Fruit fly (Drosophila melanogaster): ENCODE measurements around the gene hid.

hid gene

dm6 chr3L:18148418-18148973 is 36.9 kb downstream of the hid start, which contains the start of gene CG7330 (continued):
- no peak for TF ChIP-seq CG17912 (GFP tag; optimal IDR thresholded peaks at IDR 0.05)
- TF ChIP-seq odd (GFP tag; optimal IDR thresholded peaks at IDR 0.05): peak; percentile 94
- TF ChIP-seq pros (GFP tag; optimal IDR thresholded peaks at IDR 0.05): no peak
- TF ChIP-seq sima (GFP tag; optimal IDR thresholded peaks at IDR 0.05): no peak
- peak; percentile 94 for TF ChIP-seq dysf (GFP tag; IDR thresholded peaks at IDR 0.05)
- TF ChIP-seq CG13775 (GFP tag; optimal IDR thresholded peaks at IDR 0.05): peak; percentile 83
- no peak for TF ChIP-seq HLHmδ (GFP tag; optimal IDR thresholded peaks at IDR 0.05)
- peak; percentile 10 for TF ChIP-seq CG7786 (GFP tag; optimal IDR thresholded peaks at IDR 0.05)
- TF ChIP-seq CG6683 (GFP tag; optimal IDR thresholded peaks at IDR 0.05): peak; percentile 86
- TF ChIP-seq crp (GFP tag; optimal IDR thresholded peaks at IDR 0.05): peak in 1 of 2 experiments; percentile 55
- no peak for TF ChIP-seq CG2202 (tag; optimal IDR thresholded peaks at IDR 0.05)
- peak; percentile 74 for TF ChIP-seq Xrp1 (GFP tag; IDR thresholded peaks at IDR 0.05)
- TF ChIP-seq sim (GFP tag; IDR thresholded peaks at IDR 0.05): 0 out of 2 replicates have a peak, but pooled peaks have one; percentile 40
- TF ChIP-seq sug (tag; optimal IDR thresholded peaks at IDR 0.05): peak; percentile 88
- no peak for TF ChIP-seq hth (optimal IDR thresholded peaks at IDR 0.05)
- no peak for TF ChIP-seq knrl (GFP tag; IDR thresholded peaks at IDR 0.05; ENCODE audit: partially characterized antibody)
- no peak for TF ChIP-seq CG10565 (GFP tag; optimal IDR thresholded peaks at IDR 0.05)
- peak; percentile 82 for TF ChIP-seq CG10979 (tag; optimal IDR thresholded peaks at IDR 0.05)
- TF ChIP-seq CG34376 (GFP tag; optimal IDR thresholded peaks at IDR 0.05): peak; percentile 83
- no peak for TF ChIP-seq Elba2 (GFP tag; optimal IDR thresholded peaks at IDR 0.05)
- TF ChIP-seq CG11560 (tag; IDR thresholded peaks at IDR 0.05): peak; percentile 57; the same call in 1 of the 3 replicates
- TF ChIP-seq CG17186 (GFP tag; optimal IDR thresholded peaks at IDR 0.05): peak; percentile 39
- peak; percentile 44 for TF ChIP-seq CG1603 (tag; optimal IDR thresholded peaks at IDR 0.05)
- TF ChIP-seq ssp (GFP tag; IDR thresholded peaks at IDR 0.05): peak; percentile 81; the same call in 1 of the 2 replicates
- peak; percentile 97 for TF ChIP-seq CG7556 (GFP tag; optimal IDR thresholded peaks at IDR 0.05)
- TF ChIP-seq Dip3 (GFP tag; optimal IDR thresholded peaks at IDR 0.05): peak; percentile 55
- TF ChIP-seq ind (GFP tag; optimal IDR thresholded peaks at IDR 0.05): peak; percentile 94
- TF ChIP-seq CG4617 (GFP tag; optimal IDR thresholded peaks at IDR 0.05; ENCODE audit: borderline replicate concordance): peak; percentile 45
- TF ChIP-seq CG1024 (GFP tag; IDR thresholded peaks at IDR 0.05): peak; percentile 64
- TF ChIP-seq dmrt11E (tag; optimal IDR thresholded peaks at IDR 0.05): no peak
- peak; percentile 75; the same call in 2 of the 3 replicates for TF ChIP-seq ase (GFP tag; IDR thresholded peaks at IDR 0.05)
- TF ChIP-seq CG6791 (GFP tag; IDR thresholded peaks at IDR 0.05; ENCODE audit: partially characterized antibody): no peak
- peak; percentile 90 for TF ChIP-seq CG4424 (GFP tag; optimal IDR thresholded peaks at IDR 0.05)
- peak; percentile 85 for TF ChIP-seq CG3847 (GFP tag; IDR thresholded peaks at IDR 0.05)
- no peak for TF ChIP-seq Sry-β (GFP tag; optimal IDR thresholded peaks at IDR 0.05)
- no peak for TF ChIP-seq CG16779 (GFP tag; IDR thresholded peaks at IDR 0.05)
- no peak for TF ChIP-seq Doc3 (GFP tag; IDR thresholded peaks at IDR 0.05; ENCODE audit: partially characterized antibody)
- no peak for TF ChIP-seq Scr (GFP tag; IDR thresholded peaks at IDR 0.05; ENCODE audit: partially characterized antibody)
- TF ChIP-seq ATbp (GFP tag; optimal IDR thresholded peaks at IDR 0.05): peak; percentile 93
- TF ChIP-seq lmd (GFP tag; IDR thresholded peaks at IDR 0.05): peak; percentile 92
- peak; percentile 56 for TF ChIP-seq YL-1 (GFP tag; optimal IDR thresholded peaks at IDR 0.05)
- TF ChIP-seq BEAF-32 (GFP tag; optimal IDR thresholded peaks at IDR 0.05): no peak
- peak; percentile 71; the same call in 2 of the 3 replicates for TF ChIP-seq CG3726 (GFP tag; IDR thresholded peaks at IDR 0.05)
- TF ChIP-seq CG6254 (GFP tag; optimal IDR thresholded peaks at IDR 0.05): peak; percentile 35
- peak; percentile 61 for TF ChIP-seq CG14710 (tag; optimal IDR thresholded peaks at IDR 0.05)
- peak; percentile 60 for TF ChIP-seq CG8359 (GFP tag; optimal IDR thresholded peaks at IDR 0.05; ENCODE audit: borderline replicate concordance)
- TF ChIP-seq CG42726 (GFP tag; IDR thresholded peaks at IDR 0.05; ENCODE audit: partially characterized antibody): no peak
- TF ChIP-seq C15 (GFP tag; IDR thresholded peaks at IDR 0.05): peak; percentile 71; the same call in 2 of the 3 replicates
- peak; percentile 57 for TF ChIP-seq CHES-1-like (GFP tag; optimal IDR thresholded peaks at IDR 0.05)

Data from whole organism, embryonic.